Fruit fly (Drosophila melanogaster) whole organism, embryonic: ENCODE measurements around the gene CG4594.
A peak's percentile ranks its signal among the peaks of the same experiment; 100 is the strongest.

Experiments
- Blimp-1 ChIP-seq: fragments of 200-800 bp; sonication (Bioruptor generic); optimal IDR thresholded peaks from 3 replicates; lab custom pipeline; 2018; ENCODE audit warnings: missing biosample characterization, missing genetic modification characterization, mild to moderate bottlenecking, moderate library complexity, missing genetic modification reagents
- CG10431 ChIP-seq: fragments of 200-800 bp; sonication (Bioruptor generic); optimal IDR thresholded peaks from 3 replicates; lab custom pipeline; 2018; ENCODE audit warnings: missing biosample characterization, mild to moderate bottlenecking, missing genetic modification characterization
- CG10462 ChIP-seq: fragments of 200-800 bp; sonication (Bioruptor generic); optimal IDR thresholded peaks from 2 replicates; lab custom pipeline; 2016; ENCODE audit warnings: missing biosample characterization, missing genetic modification characterization
- CG10654 ChIP-seq: fragments of 200-800 bp; sonication (Bioruptor generic); optimal IDR thresholded peaks from 2 replicates; lab custom pipeline; 2016; ENCODE audit warnings: missing biosample characterization, missing genetic modification characterization
- CG10979 ChIP-seq: fragments of 200-800 bp; sonication (Bioruptor generic); optimal IDR thresholded peaks from 2 replicates; lab custom pipeline; 2018; ENCODE audit warnings: missing biosample characterization, mild to moderate bottlenecking, missing genetic modification characterization, moderate library complexity
- CG11093 ChIP-seq: fragments of 200-800 bp; sonication (Bioruptor generic); IDR thresholded peaks from 3 replicates; pipeline ENCODE4 v1.3.6; 2022; ENCODE audit warnings: missing biosample characterization, missing genetic modification characterization
- CG11504 ChIP-seq: fragments of 200-800 bp; sonication (Bioruptor generic); optimal IDR thresholded peaks from 3 replicates; lab custom pipeline; 2019; ENCODE audit warnings: missing biosample characterization, mild to moderate bottlenecking, missing genetic modification characterization, moderate library complexity
- CG12391 ChIP-seq: fragments of 200-800 bp; sonication (Bioruptor generic); optimal IDR thresholded peaks from 3 replicates; lab custom pipeline; 2018; ENCODE audit warnings: missing biosample characterization, mild to moderate bottlenecking, missing genetic modification characterization, moderate library complexity
- CG13424 ChIP-seq: fragments of 200-800 bp; sonication (Bioruptor generic); optimal IDR thresholded peaks from 2 replicates; lab custom pipeline; 2019; ENCODE audit warnings: missing biosample characterization, mild to moderate bottlenecking, missing genetic modification characterization, moderate library complexity
- CG15696 ChIP-seq: fragments of 200-800 bp; sonication (Bioruptor generic); optimal IDR thresholded peaks from 2 replicates; lab custom pipeline; 2019; ENCODE audit warnings: missing biosample characterization, mild to moderate bottlenecking, missing genetic modification characterization, moderate library complexity
- CG17359 ChIP-seq: fragments of 200-800 bp; sonication (Bioruptor generic); optimal IDR thresholded peaks from 3 replicates; lab custom pipeline; 2018; ENCODE audit warnings: missing biosample characterization, mild to moderate bottlenecking, missing genetic modification characterization, moderate library complexity
- CG17361 ChIP-seq: fragments of 200-800 bp; sonication (Bioruptor generic); IDR thresholded peaks from 3 replicates; pipeline ENCODE4 v1.3.6; 2022; ENCODE audit warnings: missing biosample characterization, missing genetic modification characterization
- CG1792 ChIP-seq: fragments of 200-800 bp; sonication (Bioruptor generic); optimal IDR thresholded peaks from 2 replicates; lab custom pipeline; 2016; ENCODE audit warnings: missing biosample characterization, missing genetic modification characterization
- CG31441 ChIP-seq: fragments of 200-800 bp; sonication (Bioruptor generic); IDR thresholded peaks from 2 replicates; pipeline ENCODE4 v1.3.6; 2022; ENCODE audit warnings: missing biosample characterization, missing genetic modification characterization
- CG34376 ChIP-seq: fragments of 200-800 bp; sonication (Bioruptor generic); optimal IDR thresholded peaks from 2 replicates; lab custom pipeline; 2018; ENCODE audit warnings: missing biosample characterization, mild to moderate bottlenecking, missing genetic modification characterization
- CG3847 ChIP-seq: fragments of 200-800 bp; sonication (Bioruptor generic); IDR thresholded peaks from 2 replicates; pipeline ENCODE4 v1.3.6; 2022; ENCODE audit warnings: missing biosample characterization, missing genetic modification characterization
- CG7556 ChIP-seq: fragments of 200-800 bp; sonication (Bioruptor generic); optimal IDR thresholded peaks from 2 replicates; lab custom pipeline; 2017; ENCODE audit warnings: missing biosample characterization, mild to moderate bottlenecking, missing genetic modification characterization
- CG7963 ChIP-seq: fragments of 200-800 bp; sonication (Bioruptor generic); IDR thresholded peaks from 3 replicates; pipeline ENCODE4 v1.3.6; 2022; ENCODE audit warnings: missing biosample characterization, missing genetic modification characterization; ENCODE audit not compliant: partially characterized antibody
- CG8089 ChIP-seq: fragments of 200-800 bp; sonication (Bioruptor generic); optimal IDR thresholded peaks from 3 replicates; lab custom pipeline; 2016; ENCODE audit warnings: missing biosample characterization, missing genetic modification characterization
- CG8388 ChIP-seq: fragments of 200-800 bp; sonication (Bioruptor generic); optimal IDR thresholded peaks from 2 replicates; lab custom pipeline; 2019; ENCODE audit warnings: missing biosample characterization, mild to moderate bottlenecking, missing genetic modification characterization, moderate library complexity
- D19A ChIP-seq: fragments of 200-800 bp; optimal IDR thresholded peaks from 3 replicates; lab custom pipeline; 2019; ENCODE audit warnings: missing biosample characterization, mild to moderate bottlenecking, missing genetic modification characterization, moderate library complexity
- Dll ChIP-seq: fragments of 200-800 bp; sonication (Bioruptor generic); IDR thresholded peaks from 4 replicates; pipeline ENCODE4 v1.3.6; 2022; ENCODE audit warnings: missing biosample characterization, missing genetic modification characterization; ENCODE audit not compliant: partially characterized antibody
- HLH3B ChIP-seq: fragments of 200-800 bp; sonication (Bioruptor generic); IDR thresholded peaks from 2 replicates; pipeline ENCODE4 v1.3.6; 2022; ENCODE audit warnings: missing biosample characterization, missing genetic modification characterization
- Hand ChIP-seq: fragments of 200-800 bp; sonication (Bioruptor generic); optimal IDR thresholded peaks from 2 replicates; lab custom pipeline; 2017; ENCODE audit warnings: mild to moderate bottlenecking, missing biosample characterization, missing genetic modification reagents, missing genetic modification characterization
- Hey ChIP-seq: fragments of 200-800 bp; sonication (Bioruptor generic); optimal IDR thresholded peaks from 3 replicates; lab custom pipeline; 2018; ENCODE audit warnings: missing biosample characterization, mild to moderate bottlenecking, missing genetic modification characterization
- MESR4 ChIP-seq: fragments of 200-800 bp; sonication (Bioruptor generic); optimal IDR thresholded peaks from 2 replicates; lab custom pipeline; 2018; ENCODE audit warnings: missing biosample characterization, mild to moderate bottlenecking, missing genetic modification characterization, moderate library complexity
- Nf-YC ChIP-seq: fragments of 200-800 bp; optimal IDR thresholded peaks from 3 replicates; lab custom pipeline; 2019; ENCODE audit warnings: missing biosample characterization, mild to moderate bottlenecking, missing genetic modification characterization, moderate library complexity
- Poxn ChIP-seq: fragments of 200-800 bp; sonication (Bioruptor generic); IDR thresholded peaks from 2 replicates; pipeline ENCODE4 v1.3.6; 2022; ENCODE audit warnings: missing biosample characterization, missing genetic modification characterization
- Side ChIP-seq: fragments of 200-800 bp; sonication (Bioruptor generic); optimal IDR thresholded peaks from 2 replicates; lab custom pipeline; 2016; ENCODE audit warnings: missing biosample characterization, missing genetic modification characterization
- Xbp1 ChIP-seq: fragments of 200-800 bp; sonication (Bioruptor generic); optimal IDR thresholded peaks from 3 replicates; lab custom pipeline; 2016; ENCODE audit warnings: missing biosample characterization, mild to moderate bottlenecking, missing genetic modification characterization
- ase ChIP-seq: fragments of 200-800 bp; sonication (Bioruptor generic); IDR thresholded peaks from 3 replicates; pipeline ENCODE4 v1.3.6; 2022; ENCODE audit warnings: missing biosample characterization, missing genetic modification characterization
- bcd ChIP-seq: fragments of 200-800 bp; sonication (Bioruptor generic); optimal IDR thresholded peaks from 2 replicates; lab custom pipeline; 2017; ENCODE audit warnings: missing biosample characterization, mild to moderate bottlenecking, missing genetic modification characterization
- chinmo ChIP-seq: fragments of 200-800 bp; sonication (Bioruptor generic); IDR thresholded peaks from 4 replicates; pipeline ENCODE4 v1.3.6; 2022; ENCODE audit warnings: missing biosample characterization, missing genetic modification characterization; ENCODE audit not compliant: partially characterized antibody
- ci ChIP-seq: fragments of 200-800 bp; sonication (Bioruptor generic); IDR thresholded peaks from 3 replicates; pipeline ENCODE4 v1.3.6; 2022; ENCODE audit warnings: missing biosample characterization, missing genetic modification characterization
- cwo ChIP-seq: fragments of 200-800 bp; sonication (Bioruptor generic); optimal IDR thresholded peaks from 3 replicates; lab custom pipeline; 2017; ENCODE audit warnings: missing biosample characterization, missing genetic modification characterization, mild to moderate bottlenecking, moderate library complexity, missing genetic modification reagents
- dmrt11E ChIP-seq: fragments of 200-800 bp; sonication (Bioruptor generic); optimal IDR thresholded peaks from 3 replicates; lab custom pipeline; 2018; ENCODE audit warnings: missing biosample characterization, mild to moderate bottlenecking, missing genetic modification characterization, moderate library complexity
- dpn ChIP-seq, 2 experiments: fragments of 200-800 bp; sonication (Bioruptor generic); optimal IDR thresholded peaks; 3 replicates each; lab custom pipeline; 2016; ENCODE audit warnings: missing biosample characterization in 2 of 2, missing genetic modification characterization in 2 of 2
- gro ChIP-seq: fragments of 200-800 bp; sonication (Bioruptor generic); optimal IDR thresholded peaks from 2 replicates; lab custom pipeline; 2016; ENCODE audit warnings: missing biosample characterization, missing genetic modification characterization
- lbe ChIP-seq: fragments of 200-800 bp; sonication (Bioruptor generic); optimal IDR thresholded peaks from 2 replicates; lab custom pipeline; 2016; ENCODE audit warnings: missing biosample characterization, mild to moderate bottlenecking, missing genetic modification characterization
- nom ChIP-seq: fragments of 200-800 bp; sonication (Bioruptor generic); optimal IDR thresholded peaks from 2 replicates; lab custom pipeline; 2017; ENCODE audit warnings: missing biosample characterization, missing genetic modification characterization, mild to moderate bottlenecking, moderate library complexity, missing genetic modification reagents
- oc ChIP-seq: fragments of 200-800 bp; sonication (Bioruptor generic); optimal IDR thresholded peaks from 2 replicates; lab custom pipeline; 2018; ENCODE audit warnings: missing biosample characterization, mild to moderate bottlenecking, missing genetic modification characterization, moderate library complexity
- prd ChIP-seq, 3 experiments: fragments of >200 bp in 2 of 3; fragments of 200-800 bp in 1 of 3; sonication (Bioruptor generic) in 1 of 3; optimal IDR thresholded peaks in 2 of 3; IDR thresholded peaks in 1 of 3; 2 replicates in 2 of 3; 3 replicates in 1 of 3; pipeline versions ENCODE4 v1.3.6 to Lab custom; 2017 to 2022; ENCODE audit warnings: missing biosample characterization in 1 of 3, missing genetic modification characterization in 1 of 3
- pzg ChIP-seq: fragments of 200-800 bp; sonication (Bioruptor generic); optimal IDR thresholded peaks from 3 replicates; lab custom pipeline; 2018; ENCODE audit warnings: missing biosample characterization, mild to moderate bottlenecking, missing genetic modification characterization, moderate library complexity
- run ChIP-seq: fragments of 200-800 bp; sonication (Bioruptor generic); optimal IDR thresholded peaks from 3 replicates; lab custom pipeline; 2018; ENCODE audit warnings: missing biosample characterization, mild to moderate bottlenecking, missing genetic modification characterization
- sens ChIP-seq: fragments of 200-800 bp; sonication (Bioruptor generic); peaks from one replicate; lab custom pipeline; 2016; ENCODE audit warnings: missing biosample characterization, missing genetic modification characterization
- stc ChIP-seq: fragments of 200-800 bp; sonication (Bioruptor generic); IDR thresholded peaks from 2 replicates; pipeline ENCODE4 v1.3.6; 2022; ENCODE audit warnings: missing biosample characterization, missing genetic modification characterization
- sug ChIP-seq: fragments of 200-800 bp; optimal IDR thresholded peaks from 2 replicates; lab custom pipeline; 2019; ENCODE audit warnings: missing biosample characterization, mild to moderate bottlenecking, missing genetic modification characterization, moderate library complexity
- unpg ChIP-seq: fragments of 200-800 bp; sonication (Bioruptor generic); optimal IDR thresholded peaks from 3 replicates; lab custom pipeline; 2018; ENCODE audit warnings: missing biosample characterization, mild to moderate bottlenecking, missing genetic modification characterization, moderate library complexity
- zen ChIP-seq: fragments of 200-800 bp; sonication (Bioruptor generic); optimal IDR thresholded peaks from 3 replicates; lab custom pipeline; 2018; ENCODE audit warnings: missing biosample characterization, mild to moderate bottlenecking, missing genetic modification characterization, moderate library complexity
- zf30C ChIP-seq: fragments of 200-800 bp; sonication (Bioruptor generic); optimal IDR thresholded peaks from 3 replicates; lab custom pipeline; 2018; ENCODE audit warnings: missing biosample characterization, mild to moderate bottlenecking, missing genetic modification characterization

CG4594 gene

dm6 chr2L:9960758-9961157, 40.8 kb downstream of the CG4594 start:
- peak; percentile 6 for TF ChIP-seq sug
- TF ChIP-seq ase, result no peak
- TF ChIP-seq unpg (GFP tag; lab: Kevin White, UChicago), result no peak
- TF ChIP-seq CG34376 (GFP tag; lab: Kevin White, UChicago), result peak; percentile 19
- no peak for TF ChIP-seq cwo
- TF ChIP-seq zf30C (GFP tag; lab: Kevin White, UChicago), result no peak
- TF ChIP-seq CG10462 (GFP tag; lab: Kevin White, UChicago), result no peak
- TF ChIP-seq CG13424, result no peak
- no peak for TF ChIP-seq ci (GFP tag; lab: Robert Waterston, UW)
- TF ChIP-seq CG17359 (tag; lab: Kevin White, UChicago), result no peak
- no peak for TF ChIP-seq CG11093
- TF ChIP-seq CG3847 (GFP tag; lab: Robert Waterston, UW), result no peak
- TF ChIP-seq bcd, result no peak
- TF ChIP-seq CG8388 (GFP tag; lab: Kevin White, UChicago), result no peak
- no peak for TF ChIP-seq dpn (GFP tag; optimal IDR thresholded peaks at IDR 0.05; lab: Kevin White, UChicago)
- TF ChIP-seq CG1792, result no peak
- no peak for TF ChIP-seq CG31441 (GFP tag; lab: Robert Waterston, UW)

- TF ChIP-seq nom (GFP tag; lab: Kevin White, UChicago) (peak; percentile 21), CG8089 (GFP tag; lab: Kevin White, UChicago) (no peak), zen (tag; lab: Kevin White, UChicago) (peak; percentile 17), Poxn (GFP tag; lab: Robert Waterston, UW) (no peak), sens (GFP tag; lab: Kevin White, UChicago) (peak; percentile 25), CG15696 (tag; lab: Kevin White, UChicago) (peak; percentile 4), prd (optimal IDR thresholded peaks at IDR 0.05; lab: Kevin White, UChicago) (no peak), prd (GFP tag; IDR thresholded peaks at IDR 0.05; lab: Robert Waterston, UW) (no peak), CG12391 (tag; lab: Kevin White, UChicago) (peak; percentile 64), lbe (GFP tag; lab: Kevin White, UChicago) (peak; percentile 25), CG7556 (GFP tag; lab: Kevin White, UChicago) (no peak), Dll (no peak; the same call in 2 of the 4 replicates), gro (GFP tag; lab: Kevin White, UChicago) (no peak), Nf-YC (tag; lab: Kevin White, UChicago) (peak; percentile 7), CG10654 (GFP tag; lab: Kevin White, UChicago) (no peak), MESR4 (GFP tag; lab: Kevin White, UChicago) (peak; percentile 84), Side (GFP tag; lab: Kevin White, UChicago) (no peak), dmrt11E (tag; lab: Kevin White, UChicago) (peak; percentile 7), CG10431 (GFP tag; lab: Kevin White, UChicago) (peak; percentile 20), Hey (tag; lab: Kevin White, UChicago) (no peak), chinmo (GFP tag; lab: Robert Waterston, UW) (no peak), CG10979 (tag; lab: Kevin White, UChicago) (no peak), Blimp-1 (peak; percentile 21), Hand (GFP tag; lab: Kevin White, UChicago) (no peak), HLH3B (GFP tag; lab: Robert Waterston, UW) (no peak), D19A (tag; lab: Kevin White, UChicago) (peak; percentile 38), oc (no peak), CG7963 (GFP tag; lab: Robert Waterston, UW) (no peak), CG11504 (tag; lab: Kevin White, UChicago) (no peak), stc (GFP tag; lab: Robert Waterston, UW) (no peak), CG17361 (GFP tag; lab: Robert Waterston, UW) (peak; percentile 52; the same call in 2 of the 3 replicates), pzg (GFP tag; lab: Kevin White, UChicago) (peak; percentile 29), Xbp1 (GFP tag; lab: Kevin White, UChicago) (peak; percentile 5), run (tag; lab: Kevin White, UChicago) (no peak)
Measured at dm6 chr2L:9963603-9964042, 43.7 kb downstream of the CG4594 start, which contains the start of gene CG5850. Gene CG5850 (minus strand): TSS chr2L:9963949.
